Fruit fly (Drosophila melanogaster) whole organism: ENCODE measurements around the gene CG43056.

Experiments
- CG8478 ChIP-seq: fragments of >200 bp; optimal IDR thresholded peaks from 2 replicates; lab custom pipeline; 2018; ENCODE audit warnings: inconsistent platforms
- EcR ChIP-seq, 2 experiments: fragments of >200 bp; optimal IDR thresholded peaks; 2 replicates each; lab custom pipeline; 2017; ENCODE audit warnings: missing biosample characterization in 2 of 2, missing genetic modification characterization in 2 of 2, missing genetic modification reagents in 2 of 2
- usp ChIP-seq: fragments of >200 bp; optimal IDR thresholded peaks from 2 replicates; lab custom pipeline; 2017; ENCODE audit warnings: missing biosample characterization, missing genetic modification characterization, mixed read lengths

DNA sequence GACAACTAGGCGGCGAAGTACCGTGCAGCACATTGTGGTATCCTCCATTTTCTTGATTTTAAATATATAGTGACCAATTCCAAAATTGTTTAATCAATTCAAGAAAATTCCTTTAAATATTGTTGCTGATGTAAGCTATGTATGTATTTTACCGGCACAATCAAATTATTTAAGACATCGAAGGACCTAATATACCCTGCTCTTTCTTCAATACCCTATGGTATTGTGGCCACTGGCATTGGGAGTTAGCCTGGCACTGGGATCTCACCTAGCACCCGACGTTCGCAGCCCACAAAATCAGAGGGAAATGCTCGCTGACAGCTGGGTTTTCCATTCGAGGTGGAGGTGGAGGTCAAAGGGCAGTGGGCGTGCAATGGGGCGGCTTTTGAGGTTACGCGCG is 15.4 kb upstream of the CG43056 start:
- TF ChIP-seq CG8478 (no peak), usp (no peak), EcR (GFP tag; optimal IDR thresholded peaks at IDR 0.05; lab: Kevin White, UChicago) (no peak)
